Fruit fly (Drosophila melanogaster): ENCODE data around the gene Osi2.

Osi2 gene

dm6 chr3R:6241289-6241688 is 32.1 kb downstream of the Osi2 start:
- TF ChIP-seq CG11902 (GFP tag; optimal IDR thresholded peaks at IDR 0.05) (no peak), achi (GFP tag; optimal IDR thresholded peaks at IDR 0.05) (peak; percentile 39), CG34406 (GFP tag; optimal IDR thresholded peaks at IDR 0.05) (peak; percentile 34), net (GFP tag; optimal IDR thresholded peaks at IDR 0.05) (peak; percentile 27), CG7368 (GFP tag; optimal IDR thresholded peaks at IDR 0.05) (no peak), fd85E (GFP tag; optimal IDR thresholded peaks at IDR 0.05) (no peak), Eip78C (GFP tag) (peak; percentile 75), Lpt (GFP tag; optimal IDR thresholded peaks at IDR 0.05) (no peak), pdm3 (GFP tag; optimal IDR thresholded peaks at IDR 0.05) (peak; percentile 18), Ets21C (GFP tag; optimal IDR thresholded peaks at IDR 0.05) (no peak), Sox102F (GFP tag; optimal IDR thresholded peaks at IDR 0.05) (no peak), CG4318 (GFP tag; optimal IDR thresholded peaks at IDR 0.05) (peak; percentile 69), lz (GFP tag; optimal IDR thresholded peaks at IDR 0.05) (no peak), CG6808 (GFP tag; optimal IDR thresholded peaks at IDR 0.05) (no peak), OdsH (GFP tag; optimal IDR thresholded peaks at IDR 0.05) (peak; percentile 58), CG8319 (GFP tag; optimal IDR thresholded peaks at IDR 0.05) (no peak), CG10669 (GFP tag; optimal IDR thresholded peaks at IDR 0.05) (no peak), CG11294 (GFP tag; IDR thresholded peaks at IDR 0.05) (no peak), vri (GFP tag; optimal IDR thresholded peaks at IDR 0.05) (no peak), Ets96B (tag; optimal IDR thresholded peaks at IDR 0.05) (no peak), svp (GFP tag) (no peak), ss (GFP tag; optimal IDR thresholded peaks at IDR 0.05) (no peak), dsx (GFP tag; optimal IDR thresholded peaks at IDR 0.05; ENCODE audit: poor library complexity, severe bottlenecking) (no peak), CG32006 (GFP tag; optimal IDR thresholded peaks at IDR 0.05) (peak; percentile 92), CG3919 (GFP tag; optimal IDR thresholded peaks at IDR 0.05) (peak; percentile 39), CG6163 (GFP tag; IDR thresholded peaks at IDR 0.05) (no peak), CG9139 (GFP tag; optimal IDR thresholded peaks at IDR 0.05) (no peak), CG16779 (tag; optimal IDR thresholded peaks at IDR 0.05) (no peak), Hr38 (GFP tag; optimal IDR thresholded peaks at IDR 0.05) (no peak), CG8632 (GFP tag; optimal IDR thresholded peaks at IDR 0.05) (no peak), dac (GFP tag; optimal IDR thresholded peaks at IDR 0.05) (peak; percentile 59), topi (GFP tag; optimal IDR thresholded peaks at IDR 0.05) (no peak), CG8119 (GFP tag; IDR thresholded peaks at IDR 0.05) (peak; percentile 67), cyc (GFP tag; optimal IDR thresholded peaks at IDR 0.05) (no peak), CG11762 (GFP tag; optimal IDR thresholded peaks at IDR 0.05; ENCODE audit: insufficient read depth) (no peak), Blimp-1 (GFP tag; optimal IDR thresholded peaks at IDR 0.05) (no peak), Eip75B (GFP tag; optimal IDR thresholded peaks at IDR 0.05) (no peak), CG6276 (GFP tag; optimal IDR thresholded peaks at IDR 0.05) (peak; percentile 77), CG6792 (GFP tag; optimal IDR thresholded peaks at IDR 0.05) (peak; percentile 24), Smox (GFP tag; optimal IDR thresholded peaks at IDR 0.05) (no peak), Gug (GFP tag; IDR thresholded peaks at IDR 0.05) (no peak), spab (GFP tag; optimal IDR thresholded peaks at IDR 0.05) (no peak), salr (GFP tag; optimal IDR thresholded peaks at IDR 0.05) (peak in 1 of 2 experiments; percentile 36), fd59A (GFP tag; optimal IDR thresholded peaks at IDR 0.05) (no peak), CG1621 (tag; optimal IDR thresholded peaks at IDR 0.05) (no peak), acj6 (GFP tag; optimal IDR thresholded peaks at IDR 0.05) (peak; percentile 25), Met (GFP tag; optimal IDR thresholded peaks at IDR 0.05) (no peak), CG31627 (GFP tag; optimal IDR thresholded peaks at IDR 0.05) (no peak), Eip93F (GFP tag; optimal IDR thresholded peaks at IDR 0.05) (no peak), CG15336 (GFP tag; IDR thresholded peaks at IDR 0.05) (peak; percentile 54), Sox14 (GFP tag; optimal IDR thresholded peaks at IDR 0.05) (no peak), Hr4 (GFP tag; optimal IDR thresholded peaks at IDR 0.05) (peak; percentile 75), CG6854 (GFP tag; optimal IDR thresholded peaks at IDR 0.05) (no peak)

All from whole organism, prepupa.